Worm (Caenorhabditis elegans) whole organism, young adult: ENCODE measurements around the gene pqn-53.

Experiments
- C06A6.2 ChIP-seq: fragments of 200-800 bp; sonication (Bioruptor generic); conservative IDR thresholded peaks from 2 replicates; pipeline ENCODE4 v1.3.6; 2022; ENCODE audit warnings: missing genetic modification characterization, missing compliant biosample characterization
- D2030.7 ChIP-seq: fragments of 200-800 bp; sonication (Bioruptor generic); IDR thresholded peaks from 2 replicates; pipeline ENCODE4 v1.3.6; 2022; ENCODE audit warnings: missing genetic modification reagents, missing genetic modification characterization, missing compliant biosample characterization
- F10E7.11 ChIP-seq: sonication (generic microtip); optimal IDR thresholded peaks from 2 replicates; lab custom pipeline; 2017; ENCODE audit warnings: mild to moderate bottlenecking, missing genetic modification characterization, moderate library complexity, missing compliant biosample characterization
- F37B4.10 ChIP-seq: fragments of 200-800 bp; sonication (Bioruptor generic); IDR thresholded peaks from 2 replicates; pipeline ENCODE4 v1.3.6; 2022; ENCODE audit warnings: missing genetic modification characterization, missing compliant biosample characterization
- F57A8.1 ChIP-seq: fragments of 200-800 bp; sonication (Bioruptor generic); optimal IDR thresholded peaks from 2 replicates; lab custom pipeline; 2018; ENCODE audit warnings: mild to moderate bottlenecking, missing genetic modification characterization, moderate library complexity, missing compliant biosample characterization
- F57C9.4 ChIP-seq: sonication (generic microtip); optimal IDR thresholded peaks from 2 replicates; lab custom pipeline; 2017; ENCODE audit warnings: mild to moderate bottlenecking, missing genetic modification characterization, missing compliant biosample characterization
- Y79H2A.3 ChIP-seq: fragments of 200-800 bp; sonication (Bioruptor generic); conservative IDR thresholded peaks from 2 replicates; pipeline ENCODE4 v1.3.6; 2022; ENCODE audit warnings: missing genetic modification reagents, missing genetic modification characterization, missing compliant biosample characterization
- athp-1 ChIP-seq: sonication (generic microtip); optimal IDR thresholded peaks from 2 replicates; lab custom pipeline; 2017; ENCODE audit warnings: mild to moderate bottlenecking, missing genetic modification characterization, missing compliant biosample characterization
- attf-3 ChIP-seq: fragments of 200-800 bp; sonication (Bioruptor generic); conservative IDR thresholded peaks from 2 replicates; pipeline ENCODE4 v1.3.6; 2022; ENCODE audit warnings: missing genetic modification reagents, missing genetic modification characterization, missing compliant biosample characterization
- bed-1 ChIP-seq: fragments of 200-800 bp; sonication (Bioruptor generic); IDR thresholded peaks from 2 replicates; pipeline ENCODE4 v1.3.6; 2022; ENCODE audit warnings: missing genetic modification reagents, missing genetic modification characterization, missing compliant biosample characterization
- bed-2 ChIP-seq: fragments of 200-800 bp; sonication (Bioruptor generic); IDR thresholded peaks from 2 replicates; pipeline ENCODE4 v1.3.6; 2022; ENCODE audit warnings: missing genetic modification reagents, missing genetic modification characterization, missing compliant biosample characterization
- ceh-100 ChIP-seq: fragments of 200-800 bp; sonication (Bioruptor generic); IDR thresholded peaks from 2 replicates; pipeline ENCODE4 v1.3.6; 2022; ENCODE audit warnings: missing genetic modification reagents, missing genetic modification characterization, missing compliant biosample characterization
- dox-1 ChIP-seq: fragments of 200-800 bp; sonication (Bioruptor generic); IDR thresholded peaks from 2 replicates; pipeline ENCODE4 v1.3.6; 2022; ENCODE audit warnings: missing genetic modification reagents, missing genetic modification characterization, missing compliant biosample characterization
- efl-1 ChIP-seq: fragments of 150-350 bp; optimal IDR thresholded peaks from 2 replicates; lab custom pipeline; 2014; ENCODE audit warnings: missing biosample characterization, missing genetic modification reagents, missing genetic modification characterization
- gei-17 ChIP-seq: fragments of 200-800 bp; sonication (Bioruptor generic); optimal IDR thresholded peaks from 2 replicates; lab custom pipeline; 2018; ENCODE audit warnings: mild to moderate bottlenecking, missing genetic modification characterization, missing compliant biosample characterization
- hlh-12 ChIP-seq: sonication (generic microtip); optimal IDR thresholded peaks from 2 replicates; lab custom pipeline; 2016; ENCODE audit warnings: missing genetic modification characterization, missing compliant biosample characterization
- lag-1 ChIP-seq: fragments of 200-800 bp; sonication (Bioruptor generic); IDR thresholded peaks from 2 replicates; pipeline ENCODE4 v1.3.6; 2022; ENCODE audit warnings: missing genetic modification reagents, missing genetic modification characterization, missing compliant biosample characterization
- let-526 ChIP-seq: fragments of 200-800 bp; sonication (Bioruptor generic); IDR thresholded peaks from 2 replicates; pipeline ENCODE4 v1.3.6; 2022; ENCODE audit warnings: missing genetic modification reagents, missing genetic modification characterization, missing compliant biosample characterization
- lin-40 ChIP-seq: sonication (generic microtip); optimal IDR thresholded peaks from 2 replicates; lab custom pipeline; 2016; ENCODE audit warnings: missing genetic modification characterization, mild to moderate bottlenecking, missing compliant biosample characterization, missing genotype, missing genetic modification reagents
- lsl-1 ChIP-seq: fragments of 200-800 bp; sonication (Bioruptor generic); optimal IDR thresholded peaks from 2 replicates; lab custom pipeline; 2018; ENCODE audit warnings: mild to moderate bottlenecking, missing genetic modification characterization, moderate library complexity, missing compliant biosample characterization
- lsy-27 ChIP-seq: sonication (generic microtip); optimal IDR thresholded peaks from 2 replicates; lab custom pipeline; 2017; ENCODE audit warnings: missing genetic modification characterization, mild to moderate bottlenecking, missing compliant biosample characterization, antibody characterized with exemption, missing genotype, borderline replicate concordance; ENCODE audit not compliant: insufficient read depth
- madf-8 ChIP-seq: fragments of 200-800 bp; sonication (Bioruptor generic); conservative IDR thresholded peaks from 2 replicates; pipeline ENCODE4 v1.3.6; 2022; ENCODE audit warnings: missing genetic modification reagents, missing genetic modification characterization, missing compliant biosample characterization
- nfya-2 ChIP-seq: fragments of 200-800 bp; sonication (Bioruptor generic); IDR thresholded peaks from 2 replicates; pipeline ENCODE4 v1.3.6; 2022; ENCODE audit warnings: missing genetic modification reagents, missing genetic modification characterization, missing compliant biosample characterization
- nfyb-1 ChIP-seq: fragments of 200-800 bp; sonication (Bioruptor generic); IDR thresholded peaks from 2 replicates; pipeline ENCODE4 v1.3.6; 2022; ENCODE audit warnings: missing genetic modification reagents, missing genetic modification characterization, missing compliant biosample characterization
- nhr-120 ChIP-seq: fragments of 200-800 bp; sonication (Bioruptor generic); IDR thresholded peaks from 2 replicates; pipeline ENCODE4 v1.3.6; 2022; ENCODE audit warnings: missing genetic modification characterization, missing compliant biosample characterization
- nhr-179 ChIP-seq: sonication (generic microtip); optimal IDR thresholded peaks from 2 replicates; lab custom pipeline; 2016; ENCODE audit warnings: mild to moderate bottlenecking, missing genetic modification characterization, missing compliant biosample characterization
- pbrm-1 ChIP-seq: fragments of 200-800 bp; sonication (Bioruptor generic); IDR thresholded peaks from 2 replicates; pipeline ENCODE4 v1.3.6; 2022; ENCODE audit warnings: missing genetic modification reagents, missing genetic modification characterization, missing compliant biosample characterization
- pha-4 ChIP-seq: fragments of 150-350 bp; sonication (generic microtip); optimal IDR thresholded peaks from 2 replicates; lab custom pipeline; 2014; ENCODE audit warnings: missing biosample characterization, missing genetic modification reagents, missing genetic modification characterization
- sea-2 ChIP-seq: fragments of 200-800 bp; sonication (Bioruptor generic); IDR thresholded peaks from 2 replicates; pipeline ENCODE4 v1.3.6; 2022; ENCODE audit warnings: missing genetic modification characterization, missing compliant biosample characterization
- snpc-1.1 ChIP-seq: sonication (generic microtip); optimal IDR thresholded peaks from 2 replicates; lab custom pipeline; 2017; ENCODE audit warnings: missing genetic modification characterization, mild to moderate bottlenecking, missing compliant biosample characterization, antibody characterized with exemption, moderate library complexity, missing genotype, missing genetic modification reagents; ENCODE audit not compliant: insufficient read depth
- snpc-4 ChIP-seq, 5 experiments: fragments of 150-350 bp in 1 of 5; sonication (generic microtip) in 4 of 5; optimal IDR thresholded peaks; 2 replicates each; lab custom pipeline; 2014 to 2018; ENCODE audit warnings: missing genetic modification characterization in 5 of 5, missing biosample characterization in 3 of 5, antibody characterized with exemption in 2 of 5, mild to moderate bottlenecking in 2 of 5, missing compliant biosample characterization in 2 of 5, missing genotype in 2 of 5, moderate library complexity in 2 of 5, missing genetic modification reagents in 1 of 5
- sptf-2 ChIP-seq: fragments of 200-800 bp; sonication (Bioruptor generic); optimal IDR thresholded peaks from 2 replicates; lab custom pipeline; 2018; ENCODE audit warnings: mild to moderate bottlenecking, missing genetic modification characterization, missing compliant biosample characterization
- tbx-9 ChIP-seq: sonication (generic microtip); optimal IDR thresholded peaks from 2 replicates; lab custom pipeline; 2016; ENCODE audit warnings: borderline replicate concordance, missing genetic modification characterization, inconsistent platforms, missing compliant biosample characterization
- tlf-1 ChIP-seq: fragments of 200-800 bp; sonication (Bioruptor generic); optimal IDR thresholded peaks from 2 replicates; lab custom pipeline; 2018; ENCODE audit warnings: mild to moderate bottlenecking, missing genetic modification characterization, missing compliant biosample characterization
- unc-62 ChIP-seq: fragments of 150-350 bp; optimal IDR thresholded peaks from 2 replicates; lab custom pipeline; 2014; ENCODE audit warnings: missing biosample characterization, missing genetic modification reagents, missing genetic modification characterization
- xnd-1 ChIP-seq: sonication (generic microtip); optimal IDR thresholded peaks from 2 replicates; lab custom pipeline; 2016; ENCODE audit warnings: missing genotype, missing genetic modification reagents, missing genetic modification characterization, missing compliant biosample characterization
- zim-3 ChIP-seq: sonication (generic microtip); optimal IDR thresholded peaks from 2 replicates; lab custom pipeline; 2017; ENCODE audit warnings: mild to moderate bottlenecking, missing genetic modification characterization, moderate library complexity, missing compliant biosample characterization
- ztf-18 ChIP-seq: sonication (generic microtip); optimal IDR thresholded peaks from 2 replicates; lab custom pipeline; 2016; ENCODE audit warnings: missing genotype, mild to moderate bottlenecking, missing genetic modification characterization, missing compliant biosample characterization
- ztf-26 ChIP-seq: sonication (generic microtip); optimal IDR thresholded peaks from 2 replicates; lab custom pipeline; 2017; ENCODE audit warnings: missing genetic modification characterization, missing compliant biosample characterization
- ztf-3 ChIP-seq: fragments of 200-800 bp; sonication (Bioruptor generic); optimal IDR thresholded peaks from 2 replicates; lab custom pipeline; 2018; ENCODE audit warnings: mild to moderate bottlenecking, missing genetic modification characterization, missing compliant biosample characterization
- ztf-6 ChIP-seq: fragments of 200-800 bp; sonication (Bioruptor generic); IDR thresholded peaks from 2 replicates; pipeline ENCODE4 v1.3.6; 2022; ENCODE audit warnings: missing genetic modification reagents, missing genetic modification characterization, missing compliant biosample characterization

Gene pqn-53

DNA sequence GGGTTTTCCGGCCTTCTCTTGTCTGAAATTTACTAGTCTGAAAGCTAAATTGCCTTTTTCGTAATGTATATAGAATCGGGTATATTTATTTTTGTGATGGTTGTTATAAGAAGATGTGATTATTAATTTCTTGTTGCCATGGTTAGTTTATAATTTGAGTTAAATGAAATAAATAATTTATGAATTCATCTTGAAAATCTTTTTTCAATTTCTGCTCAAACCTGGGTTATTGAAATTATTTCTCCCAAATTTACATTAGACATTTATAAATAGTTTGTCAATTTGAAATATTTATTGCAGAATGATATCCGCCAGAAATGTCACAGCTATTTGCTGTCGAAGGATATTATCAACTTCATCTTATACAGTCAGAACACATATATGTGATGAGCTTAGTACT is 16.7 kb downstream of the pqn-53 start, which contains the start of gene dars-2:
TSS of gene dars-2 (plus strand) at position 301 of the 400 bp plus-strand sequence.
- TF ChIP-seq ztf-18 (tag; lab: Kevin White, UChicago) = no peak
- no peak for TF ChIP-seq lsl-1 (GFP tag; lab: Kevin White, UChicago)
- TF ChIP-seq hlh-12 (tag; lab: Kevin White, UChicago) = no peak
- TF ChIP-seq xnd-1 (tag; lab: Kevin White, UChicago) = no peak
- TF ChIP-seq sptf-2 = no peak

DNA sequence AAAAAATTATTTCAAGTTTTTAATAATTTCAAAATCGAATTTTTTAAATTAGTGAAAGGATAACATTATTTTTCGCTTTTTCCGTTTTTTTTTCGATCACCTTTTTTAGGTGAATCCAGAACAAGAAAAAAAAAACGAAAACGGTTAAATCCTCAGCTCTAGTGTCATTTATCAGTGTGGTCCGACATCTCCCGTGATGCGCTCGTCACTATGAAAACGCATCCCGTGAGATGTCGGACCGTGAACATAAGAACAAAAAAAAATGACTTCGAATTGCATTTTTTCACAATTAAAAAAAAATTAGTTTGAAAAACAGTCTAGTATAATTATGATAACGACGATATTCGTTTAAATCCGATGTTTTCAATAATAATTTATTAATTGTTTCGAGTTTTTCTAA is 17.5 kb downstream of the pqn-53 start:
- TF ChIP-seq nhr-179 (tag; lab: Kevin White, UChicago) (no peak), snpc-1.1 (tag; lab: Kevin White, UChicago) (peak; percentile 88), snpc-4 (GFP tag; optimal IDR thresholded peaks at IDR 0.05; lab: Kevin White, UChicago) (peak; percentile 78), snpc-4 (tag; optimal IDR thresholded peaks at IDR 0.05; lab: Kevin White, UChicago) (peak in 3 of 4 experiments; percentile 54 to 77 (median 69))
- TF ChIP-seq, all 124 proteins: peak for 2

DNA sequence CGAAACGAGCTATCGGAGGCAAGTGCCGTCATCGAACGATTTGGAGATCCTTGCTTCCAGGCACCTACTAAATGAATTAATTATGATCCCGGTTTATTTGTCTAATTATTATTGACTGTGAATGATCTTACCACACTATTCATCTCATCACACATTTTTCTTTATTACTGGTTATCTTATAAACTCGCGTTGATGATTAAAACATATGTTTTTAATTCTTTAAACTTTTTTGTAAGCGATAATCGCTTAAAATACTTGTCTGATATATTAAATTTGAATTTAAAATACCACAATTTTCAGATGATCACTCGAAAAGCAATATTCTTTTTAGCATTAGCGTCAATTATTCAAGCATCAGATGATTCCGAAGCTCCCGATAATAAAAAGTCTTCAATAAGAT is 20.1 kb downstream of the pqn-53 start, which contains the start of gene F10C2.5:
TSS of gene F10C2.5 (plus strand) at position 301 of the 400 bp plus-strand sequence.
- no peak for TF ChIP-seq athp-1 (tag; lab: Kevin White, UChicago)
- no peak for TF ChIP-seq tbx-9

DNA sequence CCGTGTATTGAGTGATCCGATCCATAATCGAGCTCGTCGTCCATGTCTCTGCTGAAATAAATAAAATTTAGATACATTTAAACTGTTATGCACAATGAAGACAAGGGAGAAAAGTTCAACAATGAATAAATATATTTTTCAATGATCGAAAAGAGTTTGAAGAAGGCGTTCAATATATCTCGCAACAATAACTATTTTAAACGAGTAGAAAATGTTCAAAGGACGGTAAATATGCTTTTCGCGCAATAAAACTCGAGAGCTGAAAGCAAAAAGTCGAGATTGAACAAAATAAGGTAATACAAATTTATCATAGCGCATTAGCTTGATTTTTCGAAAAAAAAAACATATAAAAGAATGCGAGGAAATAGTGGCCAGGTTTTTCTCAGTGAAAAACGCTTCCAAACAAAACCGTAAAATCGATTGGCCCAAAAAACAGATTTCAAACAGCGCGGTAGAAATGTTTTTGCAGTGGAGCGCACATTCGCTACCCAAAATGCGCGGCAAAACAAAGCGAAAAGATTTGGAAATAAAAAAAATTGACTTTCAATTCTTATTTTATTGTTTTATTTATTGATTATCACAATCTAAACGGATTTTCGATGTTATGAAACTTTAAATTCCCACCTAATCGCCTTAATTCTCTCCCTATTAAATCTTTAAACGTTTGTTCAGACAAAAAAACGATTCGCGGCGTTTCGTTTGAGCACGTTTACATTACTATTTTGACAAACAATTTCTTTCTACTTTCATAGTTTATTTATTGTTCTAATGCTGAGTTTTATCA is 24.2 kb downstream of the pqn-53 start, which contains the start of the genes kup-1 and F10C2.4:
TSS of gene kup-1 (minus strand) at position 51 of the 784 bp plus-strand sequence.
TSS of gene F10C2.4 (plus strand) at position 734 of the 784 bp plus-strand sequence.
- TF ChIP-seq ztf-18 (tag; lab: Kevin White, UChicago) (no peak), zim-3 (tag; lab: Kevin White, UChicago) (no peak), pha-4 (tag; lab: Kevin White, UChicago) (no peak), dox-1 (peak; percentile 44; the same call in 1 of the 2 replicates), ztf-26 (tag; lab: Kevin White, UChicago) (no peak), gei-17 (GFP tag; lab: Kevin White, UChicago) (no peak), ztf-3 (GFP tag; lab: Kevin White, UChicago) (no peak), Y79H2A.3 (GFP tag; lab: Robert Waterston, UW) (no peak), efl-1 (GFP tag; lab: Kevin White, UChicago) (peak; percentile 86), F57A8.1 (no peak), xnd-1 (tag; lab: Kevin White, UChicago) (no peak), ztf-6 (GFP tag; lab: Robert Waterston, UW) (no peak), nfyb-1 (GFP tag; lab: Robert Waterston, UW) (no peak), D2030.7 (GFP tag; lab: Robert Waterston, UW) (no peak), F57C9.4 (tag; lab: Kevin White, UChicago) (no peak), snpc-4 (GFP tag; optimal IDR thresholded peaks at IDR 0.05; lab: Kevin White, UChicago) (no peak), snpc-4 (tag; optimal IDR thresholded peaks at IDR 0.05; lab: Kevin White, UChicago) (peak in 2 of 4 experiments; percentile 5 to 40), pbrm-1 (no peak), lsy-27 (tag; lab: Kevin White, UChicago) (no peak), C06A6.2 (GFP tag; lab: Robert Waterston, UW) (no peak), bed-2 (GFP tag; lab: Robert Waterston, UW) (no peak), ceh-100 (GFP tag; lab: Robert Waterston, UW) (no peak), let-526 (no peak), F10E7.11 (no peak), lag-1 (no peak), F37B4.10 (GFP tag; lab: Robert Waterston, UW) (no peak), sea-2 (GFP tag; lab: Robert Waterston, UW) (no peak), unc-62 (GFP tag; lab: Kevin White, UChicago) (no peak), tlf-1 (GFP tag; lab: Kevin White, UChicago) (no peak), lin-40 (tag; lab: Kevin White, UChicago) (no peak), madf-8 (GFP tag; lab: Robert Waterston, UW) (no peak), attf-3 (GFP tag; lab: Robert Waterston, UW) (no peak), nhr-120 (GFP tag; lab: Robert Waterston, UW) (no peak), bed-1 (GFP tag; lab: Robert Waterston, UW) (no peak), nfya-2 (no peak)
